Fruit fly (Drosophila melanogaster) whole organism, embryonic: ENCODE measurements around the gene w.

Source experiments
- B-H2 ChIP-seq: fragments of 200-800 bp; sonication (Bioruptor generic); optimal IDR thresholded peaks from 2 replicates; lab custom pipeline; 2018; ENCODE audit warnings: missing biosample characterization, mild to moderate bottlenecking, missing genetic modification characterization
- Bdp1 ChIP-seq: fragments of 200-800 bp; sonication (Bioruptor generic); optimal IDR thresholded peaks from 3 replicates; lab custom pipeline; 2016; ENCODE audit warnings: missing biosample characterization, missing genetic modification characterization
- CG10267 ChIP-seq: fragments of 200-800 bp; sonication (Bioruptor generic); optimal IDR thresholded peaks from 2 replicates; lab custom pipeline; 2018; ENCODE audit warnings: missing biosample characterization, mild to moderate bottlenecking, missing genetic modification characterization, moderate library complexity
- CG10431 ChIP-seq: fragments of 200-800 bp; sonication (Bioruptor generic); optimal IDR thresholded peaks from 3 replicates; lab custom pipeline; 2018; ENCODE audit warnings: missing biosample characterization, mild to moderate bottlenecking, missing genetic modification characterization
- CG10462 ChIP-seq: fragments of 200-800 bp; sonication (Bioruptor generic); optimal IDR thresholded peaks from 2 replicates; lab custom pipeline; 2016; ENCODE audit warnings: missing biosample characterization, missing genetic modification characterization
- CG10565 ChIP-seq: fragments of 200-800 bp; sonication (Bioruptor generic); optimal IDR thresholded peaks from 3 replicates; lab custom pipeline; 2016; ENCODE audit warnings: missing biosample characterization, mild to moderate bottlenecking, missing genetic modification characterization
- CG10959 ChIP-seq: fragments of 200-800 bp; sonication (Bioruptor generic); IDR thresholded peaks from 2 replicates; pipeline ENCODE4 v1.3.6; 2022; ENCODE audit warnings: missing biosample characterization, missing genetic modification characterization
- CG12071 ChIP-seq: fragments of 200-800 bp; sonication (Bioruptor generic); optimal IDR thresholded peaks from 3 replicates; lab custom pipeline; 2018; ENCODE audit warnings: missing biosample characterization, mild to moderate bottlenecking, missing genetic modification characterization
- CG13624 ChIP-seq: fragments of 200-800 bp; sonication (Bioruptor generic); optimal IDR thresholded peaks from 2 replicates; lab custom pipeline; 2016; ENCODE audit warnings: missing biosample characterization, missing genetic modification characterization
- CG14965 ChIP-seq: fragments of 200-800 bp; sonication (Bioruptor generic); optimal IDR thresholded peaks from 2 replicates; lab custom pipeline; 2016; ENCODE audit warnings: missing biosample characterization, missing genetic modification characterization, borderline replicate concordance
- CG16815 ChIP-seq: fragments of 200-800 bp; sonication (Bioruptor generic); optimal IDR thresholded peaks from 3 replicates; lab custom pipeline; 2017; ENCODE audit warnings: missing biosample characterization, mild to moderate bottlenecking, missing genetic modification characterization
- CG17361 ChIP-seq: fragments of 200-800 bp; sonication (Bioruptor generic); IDR thresholded peaks from 3 replicates; pipeline ENCODE4 v1.3.6; 2022; ENCODE audit warnings: missing biosample characterization, missing genetic modification characterization
- CG17385 ChIP-seq: fragments of 200-800 bp; sonication (Bioruptor generic); optimal IDR thresholded peaks from 3 replicates; lab custom pipeline; 2018; ENCODE audit warnings: missing biosample characterization, mild to moderate bottlenecking, missing genetic modification characterization
- CG1832 ChIP-seq: fragments of 200-800 bp; sonication (Bioruptor generic); optimal IDR thresholded peaks from 2 replicates; lab custom pipeline; 2017; ENCODE audit warnings: missing biosample characterization, mild to moderate bottlenecking, missing genetic modification characterization, inconsistent platforms
- CG2678 ChIP-seq: fragments of 200-800 bp; sonication (Bioruptor generic); optimal IDR thresholded peaks from 3 replicates; lab custom pipeline; 2019; ENCODE audit warnings: missing biosample characterization, mild to moderate bottlenecking, missing genetic modification characterization, moderate library complexity
- CG30431 ChIP-seq: fragments of 200-800 bp; sonication (Bioruptor generic); optimal IDR thresholded peaks from 2 replicates; lab custom pipeline; 2017; ENCODE audit warnings: missing biosample characterization, missing genetic modification characterization
- CG34422 ChIP-seq: fragments of 200-800 bp; sonication (Bioruptor generic); IDR thresholded peaks from 3 replicates; pipeline ENCODE4 v1.3.6; 2022; ENCODE audit warnings: missing biosample characterization, missing genetic modification characterization
- CG4282 ChIP-seq: fragments of 200-800 bp; sonication (Bioruptor generic); optimal IDR thresholded peaks from 2 replicates; lab custom pipeline; 2016; ENCODE audit warnings: missing biosample characterization, missing genetic modification characterization
- CG4328 ChIP-seq: fragments of 200-800 bp; sonication (Bioruptor generic); optimal IDR thresholded peaks from 3 replicates; lab custom pipeline; 2017; ENCODE audit warnings: missing biosample characterization, missing genetic modification reagents, missing genetic modification characterization
- CG43689 ChIP-seq: fragments of 200-800 bp; sonication (Bioruptor generic); IDR thresholded peaks from 2 replicates; pipeline ENCODE4 v1.3.6; 2022; ENCODE audit warnings: missing biosample characterization, missing genetic modification characterization
- CG6654 ChIP-seq: fragments of 200-800 bp; sonication (Bioruptor generic); optimal IDR thresholded peaks from 2 replicates; lab custom pipeline; 2017; ENCODE audit warnings: missing biosample characterization, mild to moderate bottlenecking, missing genetic modification characterization
- CG6854 ChIP-seq: fragments of 200-800 bp; sonication (Bioruptor generic); optimal IDR thresholded peaks from 3 replicates; lab custom pipeline; 2017; ENCODE audit warnings: missing biosample characterization, mild to moderate bottlenecking, missing genetic modification characterization
- CG9609 ChIP-seq: fragments of 200-800 bp; sonication (Bioruptor generic); optimal IDR thresholded peaks from 3 replicates; lab custom pipeline; 2016; ENCODE audit warnings: missing biosample characterization, missing genetic modification characterization
- D ChIP-seq, 2 experiments: fragments of 200-800 bp in 1 of 2; fragments of >200 bp in 1 of 2; sonication (Bioruptor generic) in 1 of 2; optimal IDR thresholded peaks; 2 replicates in 1 of 2; 3 replicates in 1 of 2; lab custom pipeline; 2017; ENCODE audit warnings: mild to moderate bottlenecking in 1 of 2, missing biosample characterization in 1 of 2, missing genetic modification characterization in 1 of 2, missing genetic modification reagents in 1 of 2
- Dref ChIP-seq: fragments of 200-800 bp; sonication (Bioruptor generic); IDR thresholded peaks from 2 replicates; pipeline ENCODE4 v1.3.6; 2022; ENCODE audit warnings: missing biosample characterization, missing genetic modification characterization
- Ets65A ChIP-seq: fragments of 200-800 bp; sonication (Bioruptor generic); peaks from one replicate; lab custom pipeline; 2016; ENCODE audit warnings: missing biosample characterization, missing genetic modification characterization
- Gug ChIP-seq: fragments of 200-800 bp; sonication (Bioruptor generic); IDR thresholded peaks from 4 replicates; pipeline ENCODE4 v1.3.6; 2022; ENCODE audit warnings: missing biosample characterization, missing genetic modification characterization
- Hmr ChIP-seq: fragments of 200-800 bp; sonication (Bioruptor generic); optimal IDR thresholded peaks from 3 replicates; lab custom pipeline; 2017; ENCODE audit warnings: mild to moderate bottlenecking, missing biosample characterization, missing genetic modification reagents, missing genetic modification characterization
- Hmx ChIP-seq: fragments of 200-800 bp; sonication (Bioruptor generic); optimal IDR thresholded peaks from 2 replicates; lab custom pipeline; 2016; ENCODE audit warnings: missing biosample characterization, missing genetic modification characterization
- Scr ChIP-seq: fragments of 200-800 bp; sonication (Bioruptor generic); IDR thresholded peaks from 2 replicates; pipeline ENCODE4 v1.3.6; 2022; ENCODE audit warnings: missing biosample characterization, missing genetic modification characterization; ENCODE audit not compliant: partially characterized antibody
- Sox102F ChIP-seq: fragments of 200-800 bp; sonication (Bioruptor generic); optimal IDR thresholded peaks from 2 replicates; lab custom pipeline; 2018; ENCODE audit warnings: missing biosample characterization, mild to moderate bottlenecking, missing genetic modification characterization, moderate library complexity
- amos ChIP-seq: fragments of 200-800 bp; sonication (Bioruptor generic); IDR thresholded peaks from 2 replicates; pipeline ENCODE4 v1.3.6; 2022; ENCODE audit warnings: missing biosample characterization, missing genetic modification characterization; ENCODE audit not compliant: partially characterized antibody
- bab2 ChIP-seq: fragments of 200-800 bp; sonication (Bioruptor generic); optimal IDR thresholded peaks from 2 replicates; lab custom pipeline; 2016; ENCODE audit warnings: missing biosample characterization, missing genetic modification characterization
- cato ChIP-seq: fragments of 200-800 bp; sonication (Bioruptor generic); optimal IDR thresholded peaks from 2 replicates; lab custom pipeline; 2016; ENCODE audit warnings: missing biosample characterization, missing genetic modification characterization, borderline replicate concordance
- crol ChIP-seq: fragments of 200-800 bp; sonication (Bioruptor generic); IDR thresholded peaks from 2 replicates; pipeline ENCODE4 v1.3.6; 2022; ENCODE audit warnings: missing biosample characterization, missing genetic modification characterization
- emc ChIP-seq: fragments of 200-800 bp; sonication (Bioruptor generic); optimal IDR thresholded peaks from 2 replicates; lab custom pipeline; 2016; ENCODE audit warnings: missing biosample characterization, missing genetic modification characterization
- ems ChIP-seq: fragments of 200-800 bp; sonication (Bioruptor generic); optimal IDR thresholded peaks from 3 replicates; lab custom pipeline; 2016; ENCODE audit warnings: missing biosample characterization, missing genetic modification characterization
- fru ChIP-seq: fragments of >200 bp; optimal IDR thresholded peaks from 2 replicates; lab custom pipeline; 2017
- gsb ChIP-seq: fragments of 200-800 bp; sonication (Bioruptor generic); IDR thresholded peaks from 2 replicates; pipeline ENCODE4 v1.3.6; 2022; ENCODE audit warnings: missing biosample characterization, missing genetic modification characterization
- jing ChIP-seq: fragments of 200-800 bp; sonication (Bioruptor generic); optimal IDR thresholded peaks from 2 replicates; lab custom pipeline; 2018; ENCODE audit warnings: missing biosample characterization, mild to moderate bottlenecking, missing genetic modification characterization
- nerfin-1 ChIP-seq: fragments of 200-800 bp; sonication (Bioruptor generic); optimal IDR thresholded peaks from 3 replicates; lab custom pipeline; 2019; ENCODE audit warnings: missing biosample characterization, mild to moderate bottlenecking, missing genetic modification characterization, moderate library complexity
- nmo ChIP-seq: fragments of 200-800 bp; sonication (Bioruptor generic); optimal IDR thresholded peaks from 2 replicates; lab custom pipeline; 2018; ENCODE audit warnings: missing biosample characterization, mild to moderate bottlenecking, missing genetic modification characterization, moderate library complexity
- nom ChIP-seq: fragments of 200-800 bp; sonication (Bioruptor generic); optimal IDR thresholded peaks from 2 replicates; lab custom pipeline; 2017; ENCODE audit warnings: missing biosample characterization, missing genetic modification characterization, mild to moderate bottlenecking, moderate library complexity, missing genetic modification reagents
- ro ChIP-seq: fragments of 200-800 bp; sonication (Bioruptor generic); IDR thresholded peaks from 2 replicates; pipeline ENCODE4 v1.3.6; 2022; ENCODE audit warnings: missing biosample characterization, missing genetic modification characterization
- sd ChIP-seq: fragments of 200-800 bp; sonication (Bioruptor generic); optimal IDR thresholded peaks from 3 replicates; lab custom pipeline; 2018; ENCODE audit warnings: missing biosample characterization, mild to moderate bottlenecking, missing genetic modification characterization, moderate library complexity
- sob ChIP-seq: fragments of 200-800 bp; sonication (Bioruptor generic); IDR thresholded peaks from 2 replicates; pipeline ENCODE4 v1.3.6; 2022; ENCODE audit warnings: missing biosample characterization, missing genetic modification characterization
- ssp ChIP-seq: fragments of 200-800 bp; sonication (Bioruptor generic); IDR thresholded peaks from 2 replicates; pipeline ENCODE4 v1.3.6; 2022; ENCODE audit warnings: missing biosample characterization, missing genetic modification characterization
- stwl ChIP-seq: fragments of 200-800 bp; sonication (Bioruptor generic); optimal IDR thresholded peaks from 3 replicates; lab custom pipeline; 2018; ENCODE audit warnings: missing biosample characterization, mild to moderate bottlenecking, missing genetic modification characterization, moderate library complexity
- zen2 ChIP-seq: fragments of 200-800 bp; sonication (Bioruptor generic); IDR thresholded peaks from 3 replicates; pipeline ENCODE4 v1.3.6; 2022; ENCODE audit warnings: missing biosample characterization, missing genetic modification characterization; ENCODE audit not compliant: partially characterized antibody
- zfh2 ChIP-seq: fragments of 200-800 bp; sonication (Bioruptor generic); optimal IDR thresholded peaks from 2 replicates; lab custom pipeline; 2016; ENCODE audit warnings: missing biosample characterization, missing genetic modification characterization

w gene

dm6 chrX:2744042-2744441, 52.2 kb downstream of the w start, which contains the start of gene Syx4 (continued):
- TF ChIP-seq CG6854 (GFP tag; lab: Kevin White, UChicago) (peak; percentile 91), nerfin-1 (tag; lab: Kevin White, UChicago) (peak; percentile 81), CG12071 (peak; percentile 94), stwl (tag; lab: Kevin White, UChicago) (no peak), gsb (GFP tag; lab: Robert Waterston, UW) (peak; percentile 87), B-H2 (GFP tag; lab: Kevin White, UChicago) (peak; percentile 28), Hmr (peak; percentile 95), ssp (GFP tag; lab: Robert Waterston, UW) (peak; percentile 68), CG14965 (GFP tag; lab: Kevin White, UChicago) (peak; percentile 59), CG10431 (GFP tag; lab: Kevin White, UChicago) (no peak), CG6654 (GFP tag; lab: Kevin White, UChicago) (peak; percentile 78), CG17361 (peak; percentile 87), CG16815 (GFP tag; lab: Kevin White, UChicago) (peak; percentile 77), CG4282 (GFP tag; lab: Kevin White, UChicago) (peak; percentile 70), crol (GFP tag; lab: Robert Waterston, UW) (no peak), CG9609 (peak; percentile 86), jing (GFP tag; lab: Kevin White, UChicago) (peak; percentile 75), CG13624 (peak; percentile 83), Bdp1 (GFP tag; lab: Kevin White, UChicago) (peak; percentile 72), CG4328 (GFP tag; lab: Kevin White, UChicago) (peak; percentile 17), CG1832 (GFP tag; lab: Kevin White, UChicago) (no peak), CG10959 (GFP tag; lab: Robert Waterston, UW) (peak; percentile 58; the same call in 1 of the 2 replicates), D (optimal IDR thresholded peaks at IDR 0.05; lab: Kevin White, UChicago) (no peak), D (GFP tag; optimal IDR thresholded peaks at IDR 0.05; lab: Kevin White, UChicago) (peak; percentile 77), CG34422 (GFP tag; lab: Robert Waterston, UW) (peak; percentile 89), CG10267 (tag; lab: Kevin White, UChicago) (peak; percentile 78), ro (GFP tag; lab: Robert Waterston, UW) (0 out of 2 replicates have a peak, but pooled peaks have one; percentile 11), CG17385 (GFP tag; lab: Kevin White, UChicago) (peak; percentile 90), ems (peak; percentile 88), Scr (GFP tag; lab: Robert Waterston, UW) (no peak), Hmx (peak; percentile 54), CG2678 (tag; lab: Kevin White, UChicago) (peak; percentile 96), zen2 (GFP tag; lab: Robert Waterston, UW) (no peak), fru (lab: Kevin White, UChicago) (no peak), nmo (GFP tag; lab: Kevin White, UChicago) (peak; percentile 88), bab2 (GFP tag; lab: Kevin White, UChicago) (peak; percentile 89), amos (GFP tag; lab: Robert Waterston, UW) (no peak), Ets65A (GFP tag; lab: Kevin White, UChicago) (peak; percentile 96), sob (GFP tag; lab: Robert Waterston, UW) (peak; percentile 93), CG10462 (GFP tag; lab: Kevin White, UChicago) (peak; percentile 56), Gug (peak; percentile 80; the same call in 3 of the 4 replicates), CG10565 (no peak), nom (GFP tag; lab: Kevin White, UChicago) (peak; percentile 68), zfh2 (GFP tag; lab: Kevin White, UChicago) (peak; percentile 89), CG30431 (GFP tag; lab: Kevin White, UChicago) (peak; percentile 61), emc (GFP tag; lab: Kevin White, UChicago) (peak; percentile 79), Sox102F (GFP tag; lab: Kevin White, UChicago) (peak; percentile 93), CG43689 (GFP tag; lab: Robert Waterston, UW) (peak; percentile 74), sd (tag; lab: Kevin White, UChicago) (peak; percentile 79), cato (peak; percentile 25), Dref (GFP tag; lab: Robert Waterston, UW) (0 out of 2 replicates have a peak, but pooled peaks have one; percentile 18)
